Worm (Caenorhabditis elegans) whole organism, late embryonic: ENCODE measurements around the gene srbc-63.

Source experiments
- C08G9.2 ChIP-seq: sonication (generic microtip); optimal IDR thresholded peaks from 2 replicates; lab custom pipeline; 2016; ENCODE audit warnings: mild to moderate bottlenecking, missing genetic modification characterization, moderate library complexity, missing compliant biosample characterization
- C38D4.7 ChIP-seq: fragments of 200-800 bp; sonication (Bioruptor generic); optimal IDR thresholded peaks from 2 replicates; lab custom pipeline; 2018; ENCODE audit warnings: mild to moderate bottlenecking, missing genetic modification characterization, moderate library complexity, missing compliant biosample characterization
- K02D7.2 ChIP-seq: sonication (generic microtip); optimal IDR thresholded peaks from 2 replicates; lab custom pipeline; 2017; ENCODE audit warnings: mild to moderate bottlenecking, missing genetic modification characterization, missing compliant biosample characterization
- K09A11.1 ChIP-seq: sonication (generic microtip); optimal IDR thresholded peaks from 2 replicates; lab custom pipeline; 2017; ENCODE audit warnings: antibody characterized with exemption, mild to moderate bottlenecking, missing genetic modification characterization, missing compliant biosample characterization; ENCODE audit not compliant: insufficient read depth
- ama-1 ChIP-seq: fragments of 150-350 bp; optimal IDR thresholded peaks from 2 replicates; lab custom pipeline; 2014
- ceh-14 ChIP-seq: sonication (generic microtip); optimal IDR thresholded peaks from 2 replicates; lab custom pipeline; 2016; ENCODE audit warnings: missing genotype, missing genetic modification characterization, missing compliant biosample characterization
- ceh-18 ChIP-seq: sonication (generic microtip); optimal IDR thresholded peaks from 2 replicates; lab custom pipeline; 2016; ENCODE audit warnings: missing genetic modification characterization, missing compliant biosample characterization
- ceh-19 ChIP-seq: fragments of 200-800 bp; sonication (Bioruptor generic); optimal IDR thresholded peaks from 2 replicates; lab custom pipeline; 2018; ENCODE audit warnings: mild to moderate bottlenecking, missing genetic modification characterization, missing compliant biosample characterization
- ceh-24 ChIP-seq: sonication (generic microtip); optimal IDR thresholded peaks from 2 replicates; lab custom pipeline; 2016; ENCODE audit warnings: mild to moderate bottlenecking, missing genetic modification characterization, missing compliant biosample characterization
- ceh-30 ChIP-seq: fragments of 150-350 bp; optimal IDR thresholded peaks from 2 replicates; lab custom pipeline; 2014; ENCODE audit warnings: missing biosample characterization, missing genetic modification characterization
- ceh-31 ChIP-seq: sonication (generic microtip); optimal IDR thresholded peaks from 2 replicates; lab custom pipeline; 2016; ENCODE audit warnings: missing genetic modification characterization, missing compliant biosample characterization
- ceh-45 ChIP-seq: fragments of 200-800 bp; sonication (Bioruptor generic); IDR thresholded peaks from 2 replicates; pipeline ENCODE4 v1.3.6; 2022; ENCODE audit warnings: missing genetic modification reagents, missing genetic modification characterization, missing compliant biosample characterization
- ceh-48 ChIP-seq: sonication (generic microtip); optimal IDR thresholded peaks from 2 replicates; lab custom pipeline; 2016; ENCODE audit warnings: missing genetic modification characterization, inconsistent platforms, missing compliant biosample characterization
- dve-1 ChIP-seq: sonication (generic microtip); optimal IDR thresholded peaks from 2 replicates; lab custom pipeline; 2017; ENCODE audit warnings: antibody characterized with exemption, mild to moderate bottlenecking, missing genetic modification characterization, missing compliant biosample characterization
- elt-4 ChIP-seq: sonication (generic microtip); optimal IDR thresholded peaks from 2 replicates; lab custom pipeline; 2016; ENCODE audit warnings: missing genetic modification characterization, missing compliant biosample characterization
- fax-1 ChIP-seq: sonication (generic microtip); optimal IDR thresholded peaks from 2 replicates; lab custom pipeline; 2016; ENCODE audit warnings: missing genotype, missing genetic modification characterization, missing compliant biosample characterization
- fkh-10 ChIP-seq: fragments of 150-350 bp; optimal IDR thresholded peaks from 2 replicates; lab custom pipeline; 2014; ENCODE audit warnings: missing biosample characterization, missing genetic modification reagents, missing genetic modification characterization
- gmeb-2 ChIP-seq: sonication (generic microtip); optimal IDR thresholded peaks from 2 replicates; lab custom pipeline; 2016; ENCODE audit warnings: missing genetic modification characterization, inconsistent platforms, missing compliant biosample characterization
- hlh-6 ChIP-seq: sonication (generic microtip); optimal IDR thresholded peaks from 2 replicates; lab custom pipeline; 2016; ENCODE audit warnings: missing genotype, missing genetic modification characterization, missing compliant biosample characterization
- lim-6 ChIP-seq: sonication (generic microtip); optimal IDR thresholded peaks from 2 replicates; lab custom pipeline; 2016; ENCODE audit warnings: missing genetic modification characterization, missing compliant biosample characterization
- nfya-1 ChIP-seq: sonication (generic microtip); optimal IDR thresholded peaks from 2 replicates; lab custom pipeline; 2017; ENCODE audit warnings: missing genetic modification characterization, mild to moderate bottlenecking, missing compliant biosample characterization, antibody characterized with exemption, moderate library complexity
- nhr-11 ChIP-seq: fragments of 150-350 bp; optimal IDR thresholded peaks from 2 replicates; lab custom pipeline; 2014; ENCODE audit warnings: missing biosample characterization, missing genetic modification characterization
- odd-2 ChIP-seq: sonication (generic microtip); optimal IDR thresholded peaks from 2 replicates; lab custom pipeline; 2017; ENCODE audit warnings: antibody characterized with exemption, mild to moderate bottlenecking, missing genetic modification characterization, missing compliant biosample characterization
- pag-3 ChIP-seq: sonication (generic microtip); optimal IDR thresholded peaks from 2 replicates; lab custom pipeline; 2016; ENCODE audit warnings: missing compliant biosample characterization, missing genetic modification characterization, borderline replicate concordance
- pat-9 ChIP-seq: fragments of 200-800 bp; sonication (Bioruptor generic); optimal IDR thresholded peaks from 2 replicates; lab custom pipeline; 2018; ENCODE audit warnings: mild to moderate bottlenecking, missing genetic modification characterization, moderate library complexity, missing compliant biosample characterization
- pha-4 ChIP-seq: fragments of 150-350 bp; optimal IDR thresholded peaks from 2 replicates; lab custom pipeline; 2018; ENCODE audit warnings: missing biosample characterization, missing genetic modification reagents, missing genetic modification characterization
- pqm-1 ChIP-seq: sonication (generic microtip); optimal IDR thresholded peaks from 2 replicates; lab custom pipeline; 2016; ENCODE audit warnings: missing genetic modification characterization, missing compliant biosample characterization
- pros-1 ChIP-seq: fragments of 150-350 bp; optimal IDR thresholded peaks from 2 replicates; lab custom pipeline; 2014; ENCODE audit warnings: missing biosample characterization, missing genetic modification reagents, missing genetic modification characterization
- ref-2 ChIP-seq: sonication (generic microtip); optimal IDR thresholded peaks from 2 replicates; lab custom pipeline; 2016; ENCODE audit warnings: missing genetic modification characterization, missing compliant biosample characterization
- rnt-1 ChIP-seq: sonication (generic microtip); optimal IDR thresholded peaks from 2 replicates; lab custom pipeline; 2016; ENCODE audit warnings: missing genetic modification characterization, missing compliant biosample characterization
- sox-4 ChIP-seq: sonication (generic microtip); optimal IDR thresholded peaks from 2 replicates; lab custom pipeline; 2017; ENCODE audit warnings: mild to moderate bottlenecking, missing genetic modification characterization, inconsistent platforms, missing compliant biosample characterization
- syd-9 ChIP-seq: sonication (generic microtip); optimal IDR thresholded peaks from 2 replicates; lab custom pipeline; 2016; ENCODE audit warnings: mild to moderate bottlenecking, missing genetic modification characterization, moderate library complexity, missing compliant biosample characterization
- tbx-2 ChIP-seq: sonication (generic microtip); optimal IDR thresholded peaks from 2 replicates; lab custom pipeline; 2016; ENCODE audit warnings: missing genetic modification characterization, missing compliant biosample characterization
- tbx-7 ChIP-seq: sonication (generic microtip); optimal IDR thresholded peaks from 2 replicates; lab custom pipeline; 2016; ENCODE audit warnings: missing genotype, missing genetic modification characterization, missing compliant biosample characterization
- ttx-3 ChIP-seq: sonication (generic microtip); optimal IDR thresholded peaks from 2 replicates; lab custom pipeline; 2016; ENCODE audit warnings: missing genetic modification reagents, missing genetic modification characterization, missing compliant biosample characterization
- unc-3 ChIP-seq, 2 experiments: fragments of 200-800 bp in 1 of 2; sonication (Bioruptor generic) in 1 of 2; sonication (generic microtip) in 1 of 2; conservative IDR thresholded peaks in 1 of 2; optimal IDR thresholded peaks in 1 of 2; 2 replicates each; pipeline versions ENCODE4 v1.3.6 to Lab custom; 2016 to 2022; ENCODE audit warnings: missing compliant biosample characterization in 2 of 2, missing genetic modification characterization in 2 of 2, missing genetic modification reagents in 1 of 2
- zip-5 ChIP-seq: sonication (generic microtip); optimal IDR thresholded peaks from 2 replicates; lab custom pipeline; 2016; ENCODE audit warnings: missing genetic modification characterization, missing compliant biosample characterization

Gene srbc-63

ce11 chrV:15412625-15413024 is at the start of gene srbc-63:
Gene srbc-63 (minus strand): TSS chrV:15412725.
- TF ChIP-seq ceh-24 (no peak), syd-9 (tag; lab: Kevin White, UChicago) (no peak), C08G9.2 (tag; lab: Kevin White, UChicago) (no peak), ceh-45 (no peak), ceh-48 (tag; lab: Kevin White, UChicago) (no peak), pros-1 (tag; lab: Kevin White, UChicago) (no peak), ceh-14 (tag; lab: Kevin White, UChicago) (no peak), sox-4 (tag; lab: Kevin White, UChicago) (no peak), ref-2 (tag; lab: Kevin White, UChicago) (no peak), nfya-1 (tag; lab: Kevin White, UChicago) (no peak), odd-2 (tag; lab: Kevin White, UChicago) (no peak), dve-1 (tag; lab: Kevin White, UChicago) (no peak), nhr-11 (tag; lab: Kevin White, UChicago) (no peak), K09A11.1 (tag; lab: Kevin White, UChicago) (no peak), pha-4 (tag; lab: Kevin White, UChicago) (no peak), fax-1 (tag; lab: Kevin White, UChicago) (no peak), ceh-18 (tag; lab: Kevin White, UChicago) (no peak)

ce11 chrV:15459088-15459487 is 46.6 kb upstream of the srbc-63 start, which contains the start of gene str-71:
Gene str-71 (minus strand): TSS chrV:15459188.
- TF ChIP-seq pqm-1 (tag; lab: Kevin White, UChicago) (no peak), unc-3 (GFP tag; conservative IDR thresholded peaks at IDR 0.05; lab: Robert Waterston, UW) (no peak), unc-3 (tag; optimal IDR thresholded peaks at IDR 0.05; lab: Kevin White, UChicago) (no peak), nfya-1 (tag; lab: Kevin White, UChicago) (no peak), K02D7.2 (no peak), pat-9 (tag; lab: Kevin White, UChicago) (no peak), ceh-24 (no peak), fkh-10 (GFP tag; lab: Kevin White, UChicago) (no peak), tbx-2 (tag; lab: Kevin White, UChicago) (no peak), ceh-18 (tag; lab: Kevin White, UChicago) (no peak), elt-4 (tag; lab: Kevin White, UChicago) (no peak), ceh-31 (tag; lab: Kevin White, UChicago) (no peak), ceh-48 (tag; lab: Kevin White, UChicago) (no peak)

- no peak for TF ChIP-seq ceh-24
- no peak for TF ChIP-seq elt-4 (tag; lab: Kevin White, UChicago)
- TF ChIP-seq ref-2 (tag; lab: Kevin White, UChicago): no peak
- TF ChIP-seq hlh-6 (tag; lab: Kevin White, UChicago): no peak
- TF ChIP-seq lim-6: no peak
- TF ChIP-seq C38D4.7 (GFP tag; lab: Kevin White, UChicago): no peak
- no peak for TF ChIP-seq pag-3 (tag; lab: Kevin White, UChicago)
- no peak for TF ChIP-seq tbx-7 (tag; lab: Kevin White, UChicago)
- TF ChIP-seq pat-9 (tag; lab: Kevin White, UChicago): no peak
Observed at ce11 chrV:15454322-15454721, 41.8 kb upstream of the srbc-63 start.

ce11 chrV:15451421-15451820 is 38.9 kb upstream of the srbc-63 start, which contains the start of gene srw-33:
Gene srw-33 (minus strand): TSS chrV:15451521.
- TF ChIP-seq ttx-3: no peak
- TF ChIP-seq ceh-19 (GFP tag; lab: Kevin White, UChicago): no peak
- TF ChIP-seq gmeb-2: no peak
- no peak for TF ChIP-seq ceh-30
- no peak for TF ChIP-seq rnt-1 (tag; lab: Kevin White, UChicago)
- TF ChIP-seq ama-1: no peak
- no peak for TF ChIP-seq zip-5 (tag; lab: Kevin White, UChicago)
